Fruit fly (Drosophila melanogaster): ENCODE data around the gene DIP-epsilon.

Gene DIP-epsilon

DNA sequence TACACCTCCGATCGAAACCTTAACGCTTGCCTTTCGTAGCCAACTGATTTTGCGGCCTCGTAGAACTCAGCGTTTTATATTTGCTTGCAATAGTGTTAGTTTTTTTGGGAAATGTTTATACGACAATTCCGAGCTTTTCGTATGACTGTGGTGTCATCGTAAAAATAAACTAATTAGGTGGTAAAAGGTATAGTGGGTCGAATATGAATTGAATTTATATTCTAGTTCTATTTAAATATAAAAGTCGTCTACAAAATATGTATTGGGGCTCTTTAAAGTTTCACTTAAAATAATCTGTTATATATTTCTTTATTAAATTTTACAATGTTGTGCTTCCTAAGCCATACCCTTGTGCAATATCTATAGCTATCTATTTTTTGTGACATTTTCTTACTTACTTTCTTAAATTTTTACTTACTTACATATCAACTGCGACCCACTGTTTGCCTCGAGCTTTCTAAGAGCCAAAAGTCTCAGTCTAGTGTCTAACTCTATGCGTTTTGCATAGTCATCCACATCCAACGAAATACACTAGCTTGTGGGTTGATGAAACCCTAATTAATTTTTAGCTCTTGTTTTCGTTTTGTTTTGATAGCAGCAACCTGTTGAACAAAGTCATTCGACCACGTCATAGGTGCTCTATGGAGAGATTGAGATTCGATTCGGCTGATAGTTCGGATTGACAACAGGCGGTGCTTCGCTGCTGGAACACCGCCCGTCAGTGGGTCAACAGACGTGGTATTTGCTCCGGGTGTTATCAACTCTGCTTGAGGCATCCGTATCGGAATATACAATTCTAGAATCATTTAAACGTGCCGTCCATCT lies 59.9 kb downstream of the DIP-epsilon start, which contains the start of gene CG9498 (continued):
- peak; percentile 14 for TF ChIP-seq CG12942 (GFP tag; optimal IDR thresholded peaks at IDR 0.05)
- TF ChIP-seq Atf-2 (GFP tag; optimal IDR thresholded peaks at IDR 0.05), result no peak
- peak; percentile 79; the same call in 1 of the 3 replicates for TF ChIP-seq Dbx (GFP tag; IDR thresholded peaks at IDR 0.05)
- peak; percentile 84 for TF ChIP-seq CG31441 (GFP tag; IDR thresholded peaks at IDR 0.05)
- peak; percentile 76 for TF ChIP-seq B-H2 (GFP tag; optimal IDR thresholded peaks at IDR 0.05)
- TF ChIP-seq ems (GFP tag; optimal IDR thresholded peaks at IDR 0.05), result no peak
- peak; percentile 90 for TF ChIP-seq CG2120 (GFP tag; optimal IDR thresholded peaks at IDR 0.05)
- peak; percentile 72 for TF ChIP-seq CG9437 (GFP tag; optimal IDR thresholded peaks at IDR 0.05)
- TF ChIP-seq CG3281 (GFP tag; optimal IDR thresholded peaks at IDR 0.05), result peak; percentile 96
- no peak for TF ChIP-seq otp (GFP tag; IDR thresholded peaks at IDR 0.05)
- no peak for TF ChIP-seq CG4360 (GFP tag; IDR thresholded peaks at IDR 0.05)
- no peak for TF ChIP-seq NC2β (GFP tag; optimal IDR thresholded peaks at IDR 0.05)
- TF ChIP-seq Hr3 (GFP tag; optimal IDR thresholded peaks at IDR 0.05), result peak; percentile 71
- no peak for TF ChIP-seq CG10431 (GFP tag; optimal IDR thresholded peaks at IDR 0.05)
- TF ChIP-seq dm (GFP tag; optimal IDR thresholded peaks at IDR 0.05), result no peak
- no peak for TF ChIP-seq Sry-δ (GFP tag; optimal IDR thresholded peaks at IDR 0.05)
- no peak for TF ChIP-seq Bgb (GFP tag; IDR thresholded peaks at IDR 0.05; ENCODE audit: partially characterized antibody)
- peak; percentile 52 for TF ChIP-seq sisA (GFP tag; IDR thresholded peaks at IDR 0.05)
- peak; percentile 35 for TF ChIP-seq CG15601 (tag; optimal IDR thresholded peaks at IDR 0.05)
- no peak for TF ChIP-seq inv (GFP tag; IDR thresholded peaks at IDR 0.05; ENCODE audit: partially characterized antibody)
- peak; percentile 94 for TF ChIP-seq Dek (tag; optimal IDR thresholded peaks at IDR 0.05)
- TF ChIP-seq CG12769 (tag; optimal IDR thresholded peaks at IDR 0.05), result no peak
- TF ChIP-seq tio (GFP tag; optimal IDR thresholded peaks at IDR 0.05), result peak; percentile 70
- TF ChIP-seq H15 (GFP tag; IDR thresholded peaks at IDR 0.05), result peak; percentile 63; the same call in 2 of the 3 replicates
- peak; percentile 43 for TF ChIP-seq Nf-YB (GFP tag; optimal IDR thresholded peaks at IDR 0.05)
- TF ChIP-seq CG12071 (GFP tag; optimal IDR thresholded peaks at IDR 0.05), result no peak
- TF ChIP-seq Rfx (GFP tag; IDR thresholded peaks at IDR 0.05), result peak; percentile 81
- no peak for TF ChIP-seq aop (GFP tag; IDR thresholded peaks at IDR 0.05)
- TF ChIP-seq CG10321 (GFP tag; IDR thresholded peaks at IDR 0.05), result peak; percentile 49; the same call in 1 of the 2 replicates
- TF ChIP-seq prd (optimal IDR thresholded peaks at IDR 0.05), result no peak
- TF ChIP-seq prd (GFP tag; IDR thresholded peaks at IDR 0.05), result peak; percentile 75; the same call in 2 of the 3 replicates
- no peak for TF ChIP-seq MESR4 (GFP tag; optimal IDR thresholded peaks at IDR 0.05)
- peak; percentile 91 for TF ChIP-seq CG9932 (GFP tag; IDR thresholded peaks at IDR 0.05)
- TF ChIP-seq CG5180 (GFP tag; optimal IDR thresholded peaks at IDR 0.05), result peak; percentile 65
- peak; percentile 22 for TF ChIP-seq pho (GFP tag; optimal IDR thresholded peaks at IDR 0.05)
- no peak for TF ChIP-seq p53 (GFP tag; optimal IDR thresholded peaks at IDR 0.05)
- no peak for TF ChIP-seq sens-2 (GFP tag; IDR thresholded peaks at IDR 0.05)
- TF ChIP-seq CG10267 (tag; optimal IDR thresholded peaks at IDR 0.05), result peak; percentile 78
- TF ChIP-seq CG2116 (GFP tag; optimal IDR thresholded peaks at IDR 0.05), result peak; percentile 32
- TF ChIP-seq CG10543 (GFP tag; optimal IDR thresholded peaks at IDR 0.05), result peak; percentile 69
- TF ChIP-seq tin (GFP tag; optimal IDR thresholded peaks at IDR 0.05), result peak; percentile 15
- TF ChIP-seq CG8765 (GFP tag; IDR thresholded peaks at IDR 0.05), result peak; percentile 20; the same call in 1 of the 2 replicates
- peak; percentile 87 for TF ChIP-seq CG15011 (GFP tag; optimal IDR thresholded peaks at IDR 0.05)
- no peak for TF ChIP-seq CG9797 (GFP tag; optimal IDR thresholded peaks at IDR 0.05)
- peak; percentile 80 for TF ChIP-seq Asciz (GFP tag; optimal IDR thresholded peaks at IDR 0.05)
- peak; percentile 44; the same call in 1 of the 3 replicates for TF ChIP-seq CG2889 (GFP tag; IDR thresholded peaks at IDR 0.05)
- no peak for TF ChIP-seq pb (GFP tag; optimal IDR thresholded peaks at IDR 0.05)
- TF ChIP-seq az2 (GFP tag; optimal IDR thresholded peaks at IDR 0.05), result peak; percentile 55
- TF ChIP-seq CG4617 (GFP tag; optimal IDR thresholded peaks at IDR 0.05; ENCODE audit: borderline replicate concordance), result no peak
- peak; percentile 51 for TF ChIP-seq ara (GFP tag; IDR thresholded peaks at IDR 0.05)
